Worm (Caenorhabditis elegans) whole organism, young adult: ENCODE data around the gene Y47D3A.31.

ENCODE experiments used
- F52B5.7 ChIP-seq: sonication (generic microtip); optimal IDR thresholded peaks from 2 replicates; lab custom pipeline; 2016; ENCODE audit warnings: mild to moderate bottlenecking, missing genetic modification characterization, missing compliant biosample characterization
- T07F8.4 ChIP-seq: sonication (generic microtip); optimal IDR thresholded peaks from 2 replicates; lab custom pipeline; 2016; ENCODE audit warnings: mild to moderate bottlenecking, missing genetic modification characterization, moderate library complexity, missing compliant biosample characterization
- Y53F4B.3 ChIP-seq: fragments of 200-800 bp; sonication (Bioruptor generic); IDR thresholded peaks from 2 replicates; pipeline ENCODE4 v1.3.6; 2022; ENCODE audit warnings: missing genetic modification reagents, missing genetic modification characterization, missing compliant biosample characterization
- aptf-3 ChIP-seq: fragments of 200-800 bp; sonication (Bioruptor generic); IDR thresholded peaks from 2 replicates; pipeline ENCODE4 v1.3.6; 2022; ENCODE audit warnings: missing genetic modification characterization, missing compliant biosample characterization
- ceh-79 ChIP-seq: sonication (generic microtip); optimal IDR thresholded peaks from 2 replicates; lab custom pipeline; 2017; ENCODE audit warnings: mild to moderate bottlenecking, missing genetic modification characterization, missing compliant biosample characterization
- nhr-179 ChIP-seq: sonication (generic microtip); optimal IDR thresholded peaks from 2 replicates; lab custom pipeline; 2016; ENCODE audit warnings: mild to moderate bottlenecking, missing genetic modification characterization, missing compliant biosample characterization
- tbp1 ChIP-seq: fragments of 200-800 bp; sonication (Bioruptor generic); optimal IDR thresholded peaks from 2 replicates; lab custom pipeline; 2018; ENCODE audit warnings: mild to moderate bottlenecking, missing genetic modification characterization, missing compliant biosample characterization
- unc-130 ChIP-seq: sonication (generic microtip); optimal IDR thresholded peaks from 2 replicates; lab custom pipeline; 2016; ENCODE audit warnings: missing genetic modification reagents, missing genetic modification characterization, missing compliant biosample characterization
- ztf-25 ChIP-seq: fragments of 200-800 bp; sonication (Bioruptor generic); IDR thresholded peaks from 2 replicates; pipeline ENCODE4 v1.3.6; 2022; ENCODE audit warnings: missing genetic modification reagents, missing genetic modification characterization, missing compliant biosample characterization

DNA sequence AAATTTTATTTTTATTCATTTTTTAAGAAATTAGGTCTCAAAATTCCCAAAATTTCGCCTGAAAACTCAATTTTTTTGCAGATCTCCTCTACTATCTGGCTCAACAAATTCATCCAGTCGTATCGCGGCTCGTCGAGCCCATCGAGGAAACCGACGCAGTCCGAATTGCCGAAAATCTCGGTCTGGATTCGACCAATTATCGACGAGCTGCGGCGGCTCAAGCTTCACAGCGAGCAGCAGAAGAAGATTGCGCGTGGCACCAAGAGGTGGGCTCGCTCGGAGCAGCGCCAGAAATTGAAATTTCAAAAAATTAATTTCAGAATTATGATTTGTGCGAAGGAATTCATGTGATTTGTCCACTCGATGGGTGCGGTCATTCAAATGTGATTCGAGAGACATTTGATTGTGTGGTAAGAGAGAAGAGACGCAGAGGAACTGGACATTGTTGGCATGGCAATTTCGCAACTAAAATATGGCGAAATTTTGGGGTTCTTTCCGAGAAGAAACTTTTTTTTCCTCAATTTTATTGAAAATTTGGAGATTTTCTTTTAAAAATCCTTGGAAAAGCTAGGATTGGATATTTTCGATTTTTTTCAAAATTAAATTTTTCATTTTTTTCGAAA lies 7.6 kb downstream of the Y47D3A.31 start:
- TF ChIP-seq unc-130 (no peak), T07F8.4 (tag; lab: Kevin White, UChicago) (no peak), aptf-3 (GFP tag; lab: Robert Waterston, UW) (no peak), nhr-179 (tag; lab: Kevin White, UChicago) (no peak), tbp1 (GFP tag; lab: Kevin White, UChicago) (no peak), ceh-79 (tag; lab: Kevin White, UChicago) (no peak), ztf-25 (GFP tag; lab: Robert Waterston, UW) (no peak), F52B5.7 (tag; lab: Kevin White, UChicago) (no peak), Y53F4B.3 (GFP tag; lab: Robert Waterston, UW) (no peak)
